Worm (Caenorhabditis elegans) whole organism, midembryonic: ENCODE measurements around the gene str-211.

Source experiments
- T22C8.4 ChIP-seq: fragments of 200-800 bp; sonication (Bioruptor generic); IDR thresholded peaks from 2 replicates; pipeline ENCODE4 v1.3.6; 2022; ENCODE audit warnings: missing genetic modification characterization, missing compliant biosample characterization
- cog-1 ChIP-seq: sonication (generic microtip); optimal IDR thresholded peaks from 2 replicates; lab custom pipeline; 2016; ENCODE audit warnings: missing genetic modification characterization, missing compliant biosample characterization
- flt-1 ChIP-seq: fragments of 200-800 bp; sonication (Bioruptor generic); IDR thresholded peaks from 2 replicates; pipeline ENCODE4 v1.3.6; 2022; ENCODE audit warnings: missing genetic modification characterization, missing compliant biosample characterization
- klf-2 ChIP-seq: fragments of 200-800 bp; sonication (Bioruptor generic); conservative IDR thresholded peaks from 2 replicates; pipeline ENCODE4 v1.3.6; 2022; ENCODE audit warnings: missing genetic modification reagents, missing genetic modification characterization, missing compliant biosample characterization
- med-1 ChIP-seq: sonication (generic microtip); optimal IDR thresholded peaks from 2 replicates; lab custom pipeline; 2017; ENCODE audit warnings: missing genetic modification characterization, mild to moderate bottlenecking, missing compliant biosample characterization, antibody characterized with exemption, missing genetic modification reagents; ENCODE audit not compliant: insufficient read depth
- ref-1 ChIP-seq: fragments of 200-800 bp; sonication (Bioruptor generic); conservative IDR thresholded peaks from 2 replicates; pipeline ENCODE4 v1.3.6; 2022; ENCODE audit warnings: missing genetic modification reagents, missing genetic modification characterization, missing compliant biosample characterization
- tab-1 ChIP-seq: fragments of 200-800 bp; sonication (Bioruptor generic); IDR thresholded peaks from 2 replicates; pipeline ENCODE4 v1.3.6; 2022; ENCODE audit warnings: missing genetic modification characterization, missing compliant biosample characterization
- ztf-23 ChIP-seq: fragments of 200-800 bp; sonication (Bioruptor generic); IDR thresholded peaks from 2 replicates; pipeline ENCODE4 v1.3.6; 2022; ENCODE audit warnings: missing genetic modification reagents, missing genetic modification characterization, missing compliant biosample characterization
- ztf-29 ChIP-seq: fragments of 200-800 bp; sonication (Bioruptor generic); IDR thresholded peaks from 2 replicates; pipeline ENCODE4 v1.3.6; 2022; ENCODE audit warnings: missing genetic modification reagents, missing genetic modification characterization, missing compliant biosample characterization

The str-211 gene

ce11 chrV:4948635-4949034 lies 4.5 kb upstream of the str-211 start, which contains the start of gene str-209:
TSS of gene str-209 (plus strand) at chrV:4948935.
- TF ChIP-seq klf-2 (GFP tag; lab: Robert Waterston, UW) (no peak), med-1 (GFP tag; lab: Kevin White, UChicago) (no peak), flt-1 (GFP tag; lab: Robert Waterston, UW) (no peak), ztf-29 (GFP tag; lab: Robert Waterston, UW) (no peak), cog-1 (tag; lab: Kevin White, UChicago) (no peak), ref-1 (GFP tag; lab: Robert Waterston, UW) (no peak), ztf-23 (GFP tag; lab: Robert Waterston, UW) (no peak), tab-1 (GFP tag; lab: Robert Waterston, UW) (no peak), T22C8.4 (GFP tag; lab: Robert Waterston, UW) (no peak)

ce11 chrV:4937337-4937736 lies 6.8 kb downstream of the str-211 start:
- TF ChIP-seq tab-1 (GFP tag; lab: Robert Waterston, UW) = no peak
- TF ChIP-seq med-1 (GFP tag; lab: Kevin White, UChicago) = no peak
- TF ChIP-seq T22C8.4 (GFP tag; lab: Robert Waterston, UW) = no peak
- no peak for TF ChIP-seq cog-1 (tag; lab: Kevin White, UChicago)
- no peak for TF ChIP-seq ref-1 (GFP tag; lab: Robert Waterston, UW)
- no peak for TF ChIP-seq klf-2 (GFP tag; lab: Robert Waterston, UW)
- no peak for TF ChIP-seq flt-1 (GFP tag; lab: Robert Waterston, UW)
- TF ChIP-seq ztf-29 (GFP tag; lab: Robert Waterston, UW) = no peak

ce11 chrV:4935096-4935495 lies 9.0 kb downstream of the str-211 start:
- no peak for TF ChIP-seq klf-2 (GFP tag; lab: Robert Waterston, UW)
- no peak for TF ChIP-seq tab-1 (GFP tag; lab: Robert Waterston, UW)
- no peak for TF ChIP-seq ztf-23 (GFP tag; lab: Robert Waterston, UW)
- no peak for TF ChIP-seq med-1 (GFP tag; lab: Kevin White, UChicago)
- TF ChIP-seq cog-1 (tag; lab: Kevin White, UChicago) = no peak
- TF ChIP-seq T22C8.4 (GFP tag; lab: Robert Waterston, UW) = no peak
- no peak for TF ChIP-seq ref-1 (GFP tag; lab: Robert Waterston, UW)
- no peak for TF ChIP-seq ztf-29 (GFP tag; lab: Robert Waterston, UW)
- TF ChIP-seq flt-1 (GFP tag; lab: Robert Waterston, UW) = no peak

- TF ChIP-seq ztf-23 (GFP tag; lab: Robert Waterston, UW) = no peak
- no peak for TF ChIP-seq med-1 (GFP tag; lab: Kevin White, UChicago)
- TF ChIP-seq ref-1 (GFP tag; lab: Robert Waterston, UW) = no peak
- no peak for TF ChIP-seq tab-1 (GFP tag; lab: Robert Waterston, UW)
- TF ChIP-seq ztf-29 (GFP tag; lab: Robert Waterston, UW) = no peak
- TF ChIP-seq flt-1 (GFP tag; lab: Robert Waterston, UW) = no peak
- no peak for TF ChIP-seq cog-1 (tag; lab: Kevin White, UChicago)
- TF ChIP-seq T22C8.4 (GFP tag; lab: Robert Waterston, UW) = no peak
- no peak for TF ChIP-seq klf-2 (GFP tag; lab: Robert Waterston, UW)
These were observed 9.7 kb downstream of the str-211 start, which contains the start of gene catp-2 for ce11 chrV:4934406-4934805. TSS of gene catp-2 (plus strand) at chrV:4934706.

- TF ChIP-seq med-1 (GFP tag; lab: Kevin White, UChicago) = no peak
- no peak for TF ChIP-seq tab-1 (GFP tag; lab: Robert Waterston, UW)
- TF ChIP-seq ref-1 (GFP tag; lab: Robert Waterston, UW) = no peak
- TF ChIP-seq flt-1 (GFP tag; lab: Robert Waterston, UW) = no peak
- no peak for TF ChIP-seq cog-1 (tag; lab: Kevin White, UChicago)
- TF ChIP-seq klf-2 (GFP tag; lab: Robert Waterston, UW) = no peak
- TF ChIP-seq T22C8.4 (GFP tag; lab: Robert Waterston, UW) = no peak
These were observed 10.9 kb downstream of the str-211 start for ce11 chrV:4933268-4933667.

ce11 chrV:4932814-4933213 lies 11.3 kb downstream of the str-211 start, which contains the start of gene C02E7.10:
TSS of gene C02E7.10 (minus strand) at chrV:4933045.
- no peak for TF ChIP-seq ztf-23 (GFP tag; lab: Robert Waterston, UW)
- TF ChIP-seq med-1 (GFP tag; lab: Kevin White, UChicago) = no peak
- TF ChIP-seq ref-1 (GFP tag; lab: Robert Waterston, UW) = no peak
- TF ChIP-seq klf-2 (GFP tag; lab: Robert Waterston, UW) = no peak
- TF ChIP-seq tab-1 (GFP tag; lab: Robert Waterston, UW) = no peak
- no peak for TF ChIP-seq T22C8.4 (GFP tag; lab: Robert Waterston, UW)
- no peak for TF ChIP-seq ztf-29 (GFP tag; lab: Robert Waterston, UW)
- no peak for TF ChIP-seq cog-1 (tag; lab: Kevin White, UChicago)
- no peak for TF ChIP-seq flt-1 (GFP tag; lab: Robert Waterston, UW)

- no peak for TF ChIP-seq klf-2 (GFP tag; lab: Robert Waterston, UW)
- no peak for TF ChIP-seq tab-1 (GFP tag; lab: Robert Waterston, UW)
These were observed 14.3 kb downstream of the str-211 start, which contains the start of gene str-205 for ce11 chrV:4929842-4930241. TSS of gene str-205 (minus strand) at chrV:4929942.

- TF ChIP-seq med-1 (GFP tag; lab: Kevin White, UChicago) = no peak
- no peak for TF ChIP-seq klf-2 (GFP tag; lab: Robert Waterston, UW)
- no peak for TF ChIP-seq flt-1 (GFP tag; lab: Robert Waterston, UW)
- TF ChIP-seq cog-1 (tag; lab: Kevin White, UChicago) = no peak
- no peak for TF ChIP-seq tab-1 (GFP tag; lab: Robert Waterston, UW)
- no peak for TF ChIP-seq ref-1 (GFP tag; lab: Robert Waterston, UW)
These were observed 17.7 kb downstream of the str-211 start, which contains the start of gene srh-21 for ce11 chrV:4926371-4926770. TSS of gene srh-21 (plus strand) at chrV:4926671.

ce11 chrV:4924618-4925017 lies 19.5 kb downstream of the str-211 start, which contains the start of gene srh-20:
TSS of gene srh-20 (plus strand) at chrV:4924918.
- TF ChIP-seq ref-1 (GFP tag; lab: Robert Waterston, UW) (no peak), T22C8.4 (GFP tag; lab: Robert Waterston, UW) (no peak), flt-1 (GFP tag; lab: Robert Waterston, UW) (no peak), ztf-29 (GFP tag; lab: Robert Waterston, UW) (no peak), cog-1 (tag; lab: Kevin White, UChicago) (no peak), tab-1 (GFP tag; lab: Robert Waterston, UW) (no peak), med-1 (GFP tag; lab: Kevin White, UChicago) (no peak)
